Worm (Caenorhabditis elegans) whole organism, L4 larva: ENCODE data around the gene mig-21.

ENCODE experiments used
- D1046.2 ChIP-seq: fragments of 200-800 bp; sonication (Bioruptor generic); IDR thresholded peaks from 2 replicates; pipeline ENCODE4 v1.3.6; 2022; ENCODE audit warnings: missing genetic modification characterization, missing compliant biosample characterization
- F10B5.3 ChIP-seq: sonication (generic microtip); optimal IDR thresholded peaks from 2 replicates; lab custom pipeline; 2016; ENCODE audit warnings: mild to moderate bottlenecking, missing genetic modification characterization, missing compliant biosample characterization
- F26F4.8 ChIP-seq: fragments of 200-800 bp; sonication (Bioruptor generic); conservative IDR thresholded peaks from 2 replicates; pipeline ENCODE4 v1.3.6; 2022; ENCODE audit warnings: missing genetic modification characterization, missing compliant biosample characterization
- F37D6.2 ChIP-seq: sonication (generic microtip); optimal IDR thresholded peaks from 2 replicates; lab custom pipeline; 2016; ENCODE audit warnings: mild to moderate bottlenecking, missing genetic modification characterization, missing compliant biosample characterization
- F44E2.7 ChIP-seq: fragments of 200-800 bp; sonication (Bioruptor generic); IDR thresholded peaks from 2 replicates; pipeline ENCODE4 v2.1.2; 2022; ENCODE audit warnings: missing genetic modification characterization, missing compliant biosample characterization
- F49E8.2 ChIP-seq: sonication (generic microtip); optimal IDR thresholded peaks from 2 replicates; lab custom pipeline; 2016; ENCODE audit warnings: missing compliant biosample characterization, mild to moderate bottlenecking, missing genetic modification characterization, borderline replicate concordance
- R02D3.7 ChIP-seq: fragments of 150-350 bp; sonication (generic microtip); optimal IDR thresholded peaks from 3 replicates; lab custom pipeline; 2014; ENCODE audit warnings: missing biosample characterization, missing genetic modification characterization
- T26A8.4 ChIP-seq: fragments of 200-800 bp; sonication (Bioruptor generic); IDR thresholded peaks from 2 replicates; pipeline ENCODE4 v1.3.6; 2022; ENCODE audit warnings: missing genetic modification characterization, missing compliant biosample characterization
- Y105C5A.15 ChIP-seq: fragments of 200-800 bp; sonication (Bioruptor generic); IDR thresholded peaks from 2 replicates; pipeline ENCODE4 v1.3.6; 2022; ENCODE audit warnings: missing genetic modification characterization, missing compliant biosample characterization
- ZK337.2 ChIP-seq: fragments of 200-800 bp; sonication (Bioruptor generic); IDR thresholded peaks from 2 replicates; pipeline ENCODE4 v1.3.6; 2022; ENCODE audit warnings: missing genetic modification reagents, missing genetic modification characterization, missing compliant biosample characterization
- attf-4 ChIP-seq: sonication (generic microtip); optimal IDR thresholded peaks from 3 replicates; lab custom pipeline; 2017; ENCODE audit warnings: missing biosample characterization, missing genetic modification characterization
- ceh-28 ChIP-seq: fragments of 150-350 bp; optimal IDR thresholded peaks from 2 replicates; lab custom pipeline; 2014; ENCODE audit warnings: missing biosample characterization, missing genetic modification reagents, missing genetic modification characterization
- ceh-44 ChIP-seq: fragments of 200-800 bp; sonication (Bioruptor generic); IDR thresholded peaks from 2 replicates; pipeline ENCODE4 v1.3.6; 2022; ENCODE audit warnings: missing genetic modification reagents, missing genetic modification characterization, missing compliant biosample characterization
- ceh-82 ChIP-seq: sonication (generic microtip); optimal IDR thresholded peaks from 2 replicates; lab custom pipeline; 2017; ENCODE audit warnings: missing biosample characterization, missing genetic modification characterization
- daf-12 ChIP-seq: fragments of 150-350 bp; optimal IDR thresholded peaks from 2 replicates; lab custom pipeline; 2014; ENCODE audit warnings: missing biosample characterization, missing genetic modification reagents, missing genetic modification characterization
- dmd-9 ChIP-seq: fragments of 200-800 bp; sonication (Bioruptor generic); IDR thresholded peaks from 2 replicates; pipeline ENCODE4 v1.3.6; 2022; ENCODE audit warnings: missing genetic modification reagents, missing genetic modification characterization, missing compliant biosample characterization
- duxl-1 ChIP-seq: sonication (generic microtip); optimal IDR thresholded peaks from 2 replicates; lab custom pipeline; 2016; ENCODE audit warnings: mild to moderate bottlenecking, missing genetic modification characterization, moderate library complexity, missing compliant biosample characterization; ENCODE audit not compliant: poor library complexity
- dve-1 ChIP-seq: sonication (generic microtip); optimal IDR thresholded peaks from 2 replicates; lab custom pipeline; 2017; ENCODE audit warnings: antibody characterized with exemption, mild to moderate bottlenecking, missing genetic modification characterization, missing compliant biosample characterization; ENCODE audit not compliant: insufficient read depth
- egl-27 ChIP-seq: sonication (generic microtip); optimal IDR thresholded peaks from 3 replicates; lab custom pipeline; 2017; ENCODE audit warnings: missing biosample characterization, missing genetic modification reagents, missing genetic modification characterization
- egl-43 ChIP-seq: fragments of 200-800 bp; sonication (Bioruptor generic); IDR thresholded peaks from 2 replicates; pipeline ENCODE4 v1.3.6; 2022; ENCODE audit warnings: missing genetic modification reagents, missing genetic modification characterization, missing compliant biosample characterization
- gei-8 ChIP-seq: fragments of 200-800 bp; sonication (Bioruptor generic); optimal IDR thresholded peaks from 2 replicates; lab custom pipeline; 2018; ENCODE audit warnings: mild to moderate bottlenecking, missing genetic modification characterization, missing compliant biosample characterization
- hif-1 ChIP-seq, 2 experiments: sonication (generic microtip); optimal IDR thresholded peaks; 2 replicates each; lab custom pipeline; 2016 to 2017; ENCODE audit warnings: missing compliant biosample characterization in 2 of 2, missing genetic modification characterization in 2 of 2, missing genetic modification reagents in 2 of 2, missing genotype in 2 of 2, mild to moderate bottlenecking in 1 of 2
- hmg-1.1 ChIP-seq: fragments of 200-800 bp; sonication (Bioruptor generic); IDR thresholded peaks from 2 replicates; pipeline ENCODE4 v1.3.6; 2022; ENCODE audit warnings: missing genetic modification reagents, missing genetic modification characterization, missing compliant biosample characterization
- jun-1 ChIP-seq: fragments of 150-350 bp; optimal IDR thresholded peaks from 2 replicates; lab custom pipeline; 2014; ENCODE audit warnings: missing biosample characterization, missing genetic modification reagents, missing genetic modification characterization
- lim-7 ChIP-seq: fragments of 200-800 bp; sonication (Bioruptor generic); IDR thresholded peaks from 2 replicates; pipeline ENCODE4 v1.3.6; 2022; ENCODE audit warnings: missing genetic modification characterization, missing compliant biosample characterization
- lin-1 ChIP-seq: fragments of 200-800 bp; sonication (Bioruptor generic); IDR thresholded peaks from 2 replicates; pipeline ENCODE4 v1.3.6; 2022; ENCODE audit warnings: missing genetic modification reagents, missing genetic modification characterization, missing compliant biosample characterization
- lin-38 ChIP-seq: fragments of 200-800 bp; sonication (Bioruptor generic); IDR thresholded peaks from 2 replicates; pipeline ENCODE4 v1.3.6; 2022; ENCODE audit warnings: missing genetic modification reagents, missing genetic modification characterization, missing compliant biosample characterization
- lin-39 ChIP-seq: fragments of 150-350 bp; optimal IDR thresholded peaks from 2 replicates; lab custom pipeline; 2014; ENCODE audit warnings: missing biosample characterization, missing genetic modification reagents, missing genetic modification characterization
- madf-5 ChIP-seq, 2 experiments: fragments of 200-800 bp; sonication (Bioruptor generic); IDR thresholded peaks; 2 replicates each; pipeline ENCODE4 v1.3.6; 2022; ENCODE audit warnings: missing compliant biosample characterization in 2 of 2, missing genetic modification characterization in 2 of 2
- madf-9 ChIP-seq: fragments of 200-800 bp; sonication (Bioruptor generic); conservative IDR thresholded peaks from 2 replicates; pipeline ENCODE4 v1.3.6; 2022; ENCODE audit warnings: missing genetic modification reagents, missing genetic modification characterization, missing compliant biosample characterization
- mes-2 ChIP-seq: sonication (generic microtip); optimal IDR thresholded peaks from 2 replicates; lab custom pipeline; 2016; ENCODE audit warnings: missing genotype, mild to moderate bottlenecking, missing genetic modification characterization, missing compliant biosample characterization; ENCODE audit not compliant: poor library complexity, severe bottlenecking
- mxl-2 ChIP-seq: fragments of 200-800 bp; sonication (Bioruptor generic); conservative IDR thresholded peaks from 2 replicates; pipeline ENCODE4 v1.3.6; 2022; ENCODE audit warnings: missing genetic modification reagents, missing genetic modification characterization, missing compliant biosample characterization
- mxl-3 ChIP-seq: fragments of 200-800 bp; sonication (Bioruptor generic); optimal IDR thresholded peaks from 2 replicates; lab custom pipeline; 2018; ENCODE audit warnings: mild to moderate bottlenecking, missing genetic modification characterization, missing compliant biosample characterization
- nhr-11 ChIP-seq: fragments of 150-350 bp; optimal IDR thresholded peaks from 2 replicates; lab custom pipeline; 2014; ENCODE audit warnings: missing biosample characterization, missing genetic modification characterization
- nhr-25 ChIP-seq: sonication (generic microtip); optimal IDR thresholded peaks from 2 replicates; lab custom pipeline; 2017; ENCODE audit warnings: missing genetic modification characterization, mild to moderate bottlenecking, missing compliant biosample characterization, antibody characterized with exemption, moderate library complexity, borderline replicate concordance; ENCODE audit not compliant: insufficient read depth
- nhr-28 ChIP-seq: fragments of 150-350 bp; optimal IDR thresholded peaks from 2 replicates; lab custom pipeline; 2014; ENCODE audit warnings: missing biosample characterization, missing genetic modification characterization
- nhr-76 ChIP-seq: fragments of 150-350 bp; optimal IDR thresholded peaks from 2 replicates; lab custom pipeline; 2014; ENCODE audit warnings: missing biosample characterization, missing genetic modification characterization
- rbr-2 ChIP-seq: sonication (generic microtip); optimal IDR thresholded peaks from 2 replicates; lab custom pipeline; 2016; ENCODE audit warnings: missing genotype, missing genetic modification characterization, missing compliant biosample characterization
- sdz-12 ChIP-seq: fragments of 200-800 bp; sonication (Bioruptor generic); optimal IDR thresholded peaks from 2 replicates; lab custom pipeline; 2018; ENCODE audit warnings: mild to moderate bottlenecking, missing genetic modification characterization, missing compliant biosample characterization
- skn-1 ChIP-seq: fragments of 150-350 bp; optimal IDR thresholded peaks from 2 replicates; lab custom pipeline; 2014; ENCODE audit warnings: missing biosample characterization, missing genetic modification characterization
- snpc-1.2 ChIP-seq: fragments of 200-800 bp; sonication (Bioruptor generic); IDR thresholded peaks from 2 replicates; pipeline ENCODE4 v1.3.6; 2022; ENCODE audit warnings: missing genetic modification reagents, missing genetic modification characterization, missing compliant biosample characterization
- snpc-4 ChIP-seq: fragments of 150-350 bp; optimal IDR thresholded peaks from 2 replicates; lab custom pipeline; 2014; ENCODE audit warnings: missing biosample characterization, missing genetic modification characterization
- spr-1 ChIP-seq: sonication (generic microtip); optimal IDR thresholded peaks from 2 replicates; lab custom pipeline; 2016; ENCODE audit warnings: mild to moderate bottlenecking, missing genetic modification characterization, missing compliant biosample characterization
- tra-1 ChIP-seq: fragments of 200-800 bp; sonication (Bioruptor generic); IDR thresholded peaks from 2 replicates; pipeline ENCODE4 v1.3.6; 2022; ENCODE audit warnings: missing genetic modification reagents, missing genetic modification characterization, missing compliant biosample characterization
- unc-39 ChIP-seq: sonication (generic microtip); optimal IDR thresholded peaks from 2 replicates; lab custom pipeline; 2017; ENCODE audit warnings: missing biosample characterization, missing genetic modification characterization
- zag-1 ChIP-seq: fragments of 150-350 bp; optimal IDR thresholded peaks from 2 replicates; lab custom pipeline; 2014; ENCODE audit warnings: missing biosample characterization, missing genetic modification characterization
- zfp-2 ChIP-seq: sonication (generic microtip); optimal IDR thresholded peaks from 2 replicates; lab custom pipeline; 2016; ENCODE audit warnings: mild to moderate bottlenecking, missing genetic modification characterization, missing compliant biosample characterization
- zfp-3 ChIP-seq: fragments of 200-800 bp; sonication (Bioruptor generic); conservative IDR thresholded peaks from 2 replicates; pipeline ENCODE4 v1.3.6; 2022; ENCODE audit warnings: missing genetic modification reagents, missing genetic modification characterization, missing compliant biosample characterization
- zip-11 ChIP-seq: fragments of 200-800 bp; sonication (Bioruptor generic); IDR thresholded peaks from 2 replicates; pipeline ENCODE4 v1.3.6; 2022; ENCODE audit warnings: missing genetic modification characterization, missing compliant biosample characterization
- zip-2 ChIP-seq: fragments of 150-350 bp; optimal IDR thresholded peaks from 2 replicates; lab custom pipeline; 2014; ENCODE audit warnings: missing biosample characterization, missing genetic modification characterization
- ztf-7 ChIP-seq: fragments of 150-350 bp; optimal IDR thresholded peaks from 2 replicates; lab custom pipeline; 2014; ENCODE audit warnings: missing biosample characterization, missing genetic modification characterization

mig-21 gene

DNA sequence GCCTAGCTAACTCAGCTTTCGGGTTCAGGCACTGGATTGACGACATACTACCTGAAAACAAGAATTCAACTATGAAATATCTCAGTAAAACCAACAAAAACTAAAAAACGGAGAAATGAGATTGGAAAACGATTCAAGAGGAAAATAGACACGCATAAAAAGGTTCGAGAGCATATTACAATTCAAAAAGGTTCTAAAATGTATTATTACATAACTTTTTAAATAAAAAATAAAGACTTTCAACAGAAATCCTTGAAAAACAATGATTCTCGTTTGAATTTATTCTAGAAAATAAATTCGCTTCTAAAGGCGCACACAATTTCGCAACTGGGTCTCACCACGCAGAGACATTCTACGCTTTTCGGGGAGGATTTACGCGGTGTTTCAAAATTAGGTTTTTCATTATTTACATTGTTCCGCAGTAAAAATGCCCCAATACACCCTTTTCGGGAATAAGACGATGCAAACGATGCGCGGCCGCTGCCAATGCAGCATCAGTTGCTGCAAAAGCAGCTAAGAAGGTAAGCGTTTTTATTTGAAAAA is 22.5 kb downstream of the mig-21 start, which contains the start of the genes cct-6 and alh-9 (continued):
- TF ChIP-seq dve-1 (tag; lab: Kevin White, UChicago) (peak; percentile 79), ztf-7 (tag; lab: Kevin White, UChicago) (peak; percentile 71), zip-2 (no peak), nhr-76 (tag; lab: Kevin White, UChicago) (no peak), lin-1 (GFP tag; lab: Robert Waterston, UW) (no peak), hmg-1.1 (peak; percentile 58; the same call in 1 of the 2 replicates), zip-11 (no peak), egl-43 (GFP tag; lab: Robert Waterston, UW) (no peak), tra-1 (GFP tag; lab: Robert Waterston, UW) (no peak), skn-1 (no peak), mxl-2 (GFP tag; lab: Robert Waterston, UW) (no peak), zfp-3 (no peak; the same call in 1 of the 2 replicates), gei-8 (GFP tag; lab: Kevin White, UChicago) (no peak), attf-4 (no peak), daf-12 (tag; lab: Kevin White, UChicago) (no peak), D1046.2 (GFP tag; lab: Robert Waterston, UW) (no peak), zfp-2 (tag; lab: Kevin White, UChicago) (no peak), snpc-4 (no peak), R02D3.7 (tag; lab: Kevin White, UChicago) (peak; percentile 74), madf-5 (GFP tag; IDR thresholded peaks at IDR 0.05; lab: Robert Waterston, UW) (no peak), egl-27 (tag; lab: Kevin White, UChicago) (no peak), lin-38 (peak; percentile 62), nhr-28 (tag; lab: Kevin White, UChicago) (peak; percentile 49), snpc-1.2 (GFP tag; lab: Robert Waterston, UW) (no peak), T26A8.4 (GFP tag; lab: Robert Waterston, UW) (0 out of 2 replicates have a peak, but pooled peaks have one; percentile 53), mes-2 (tag; lab: Kevin White, UChicago) (peak; percentile 92), zag-1 (no peak), dmd-9 (GFP tag; lab: Robert Waterston, UW) (no peak), ceh-28 (tag; lab: Kevin White, UChicago) (no peak), spr-1 (peak; percentile 9), lim-7 (GFP tag; lab: Robert Waterston, UW) (no peak), jun-1 (tag; lab: Kevin White, UChicago) (no peak), sdz-12 (GFP tag; lab: Kevin White, UChicago) (no peak), nhr-11 (tag; lab: Kevin White, UChicago) (peak; percentile 48), duxl-1 (tag; lab: Kevin White, UChicago) (no peak), nhr-25 (tag; lab: Kevin White, UChicago) (peak; percentile 42), unc-39 (tag; lab: Kevin White, UChicago) (no peak), Y105C5A.15 (GFP tag; lab: Robert Waterston, UW) (no peak), F26F4.8 (GFP tag; lab: Robert Waterston, UW) (no peak), F37D6.2 (no peak), F49E8.2 (no peak), madf-9 (GFP tag; lab: Robert Waterston, UW) (no peak), ceh-44 (GFP tag; lab: Robert Waterston, UW) (no peak), ZK337.2 (GFP tag; lab: Robert Waterston, UW) (no peak), rbr-2 (tag; lab: Kevin White, UChicago) (peak; percentile 62), F10B5.3 (tag; lab: Kevin White, UChicago) (no peak), hif-1 (tag; optimal IDR thresholded peaks at IDR 0.05; lab: Kevin White, UChicago) (peak in 1 of 2 experiments; percentile 59), ceh-82 (tag; lab: Kevin White, UChicago) (no peak), F44E2.7 (no peak), mxl-3 (GFP tag; lab: Kevin White, UChicago) (no peak), lin-39 (no peak)
